Worm (Caenorhabditis elegans) whole organism, L1 larva: ENCODE measurements around the gene F42G4.7.
"Not testable (repeated sequence)": the region's sequence is repeated elsewhere in the genome, so short reads cannot be mapped to it uniquely, and the experiment has no call there.

Source experiments
- Y116A8C.19 ChIP-seq: sonication (generic microtip); optimal IDR thresholded peaks from 2 replicates; lab custom pipeline; 2016; ENCODE audit warnings: missing compliant biosample characterization, missing genetic modification characterization, borderline replicate concordance
- elt-3 ChIP-seq, 6 experiments: fragments of 150-350 bp in 1 of 6; sonication (generic microtip); optimal IDR thresholded peaks; 2 replicates each; lab custom pipeline; 2017 to 2018; ENCODE audit warnings: missing biosample characterization in 6 of 6, missing genetic modification characterization in 6 of 6, inconsistent platforms in 1 of 6
- isw-1 ChIP-seq: fragments of 200-800 bp; sonication (Bioruptor generic); IDR thresholded peaks from 2 replicates; pipeline ENCODE4 v1.3.6; 2022; ENCODE audit warnings: missing genetic modification characterization, missing compliant biosample characterization
- nhr-11 ChIP-seq: fragments of 150-350 bp; optimal IDR thresholded peaks from 2 replicates; lab custom pipeline; 2014; ENCODE audit warnings: missing biosample characterization, missing genetic modification characterization
- nhr-77 ChIP-seq: fragments of 150-350 bp; optimal IDR thresholded peaks from 2 replicates; lab custom pipeline; 2014; ENCODE audit warnings: missing biosample characterization, missing genetic modification characterization
- pag-3 ChIP-seq: sonication (generic microtip); optimal IDR thresholded peaks from 2 replicates; lab custom pipeline; 2017; ENCODE audit warnings: missing genetic modification characterization, mild to moderate bottlenecking, missing compliant biosample characterization, antibody characterized with exemption, borderline replicate concordance; ENCODE audit not compliant: insufficient read depth
- tbx-2 ChIP-seq: sonication (generic microtip); optimal IDR thresholded peaks from 2 replicates; lab custom pipeline; 2016; ENCODE audit warnings: missing genetic modification characterization, missing compliant biosample characterization
- ztf-11 ChIP-seq, 2 experiments: sonication (generic microtip); optimal IDR thresholded peaks; 2 replicates each; lab custom pipeline; 2016 to 2017; ENCODE audit warnings: missing genetic modification characterization in 2 of 2, missing biosample characterization in 1 of 2, missing compliant biosample characterization in 1 of 2

ce11 chrII:13047609-13048008 lies 519 bp upstream of the F42G4.7 start, which contains the start of gene F42G4.2:
- not testable (repeated sequence) for TF ChIP-seq Y116A8C.19; nhr-77 (tag; lab: Kevin White, UChicago); tbx-2 (tag; lab: Kevin White, UChicago); isw-1; ztf-11 (tag; optimal IDR thresholded peaks at IDR 0.05; lab: Kevin White, UChicago); pag-3 (tag; lab: Kevin White, UChicago); nhr-11 (tag; lab: Kevin White, UChicago); elt-3 (tag; optimal IDR thresholded peaks at IDR 0.05; lab: Kevin White, UChicago)
